Fruit fly (Drosophila melanogaster) whole organism, larva: ENCODE results near the gene NimC2.

Source experiments
- noc ChIP-seq: fragments of 200-800 bp; sonication (Bioruptor generic); optimal IDR thresholded peaks from 3 replicates; lab custom pipeline; 2019; ENCODE audit warnings: missing biosample characterization, mild to moderate bottlenecking, missing genetic modification characterization, moderate library complexity

The NimC2 gene

DNA sequence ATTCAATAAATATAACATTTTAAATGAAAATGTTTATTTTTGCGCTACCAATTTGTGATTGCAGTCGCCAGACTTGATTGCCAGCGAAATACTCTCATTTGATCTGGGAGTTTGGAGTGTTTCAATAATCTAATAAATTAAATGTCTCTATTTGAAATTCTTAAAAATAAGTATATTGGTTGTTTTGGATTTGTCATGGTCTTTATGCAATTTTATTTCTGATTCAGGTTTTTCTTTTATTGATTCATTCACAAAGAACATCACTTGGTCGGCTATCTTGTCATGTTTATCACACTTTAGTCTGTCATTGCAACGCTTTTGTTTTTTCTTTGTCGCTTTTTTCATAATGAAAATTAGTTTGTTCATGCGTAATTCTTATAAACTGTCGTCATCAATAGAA lies 19.0 kb downstream of the NimC2 start:
- no peak for TF ChIP-seq noc (tag; lab: Kevin White, UChicago)

DNA sequence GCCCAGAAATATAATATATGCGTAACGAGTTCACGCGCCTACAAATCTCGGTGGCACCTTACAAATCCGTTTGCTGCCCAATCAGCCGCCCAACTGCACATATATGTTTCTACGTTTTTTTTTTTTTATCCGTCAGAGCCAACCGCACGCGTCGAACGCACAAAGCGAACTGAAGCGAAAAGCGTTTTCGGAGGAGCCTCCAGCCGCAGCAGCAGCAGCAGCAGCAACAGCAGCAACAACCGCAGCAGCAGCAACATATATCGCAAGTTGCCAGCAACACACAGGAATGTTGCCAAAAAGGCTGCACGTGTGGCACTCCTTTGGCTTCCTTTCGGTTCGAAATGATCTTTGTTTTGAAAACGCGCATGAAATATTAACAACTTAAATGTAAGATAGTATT lies 21.2 kb downstream of the NimC2 start, which contains the start of gene rk:
Gene rk, minus strand, starts transcription at position 171 of the 400 bp plus-strand sequence.
- TF ChIP-seq noc (tag; lab: Kevin White, UChicago), result no peak

DNA sequence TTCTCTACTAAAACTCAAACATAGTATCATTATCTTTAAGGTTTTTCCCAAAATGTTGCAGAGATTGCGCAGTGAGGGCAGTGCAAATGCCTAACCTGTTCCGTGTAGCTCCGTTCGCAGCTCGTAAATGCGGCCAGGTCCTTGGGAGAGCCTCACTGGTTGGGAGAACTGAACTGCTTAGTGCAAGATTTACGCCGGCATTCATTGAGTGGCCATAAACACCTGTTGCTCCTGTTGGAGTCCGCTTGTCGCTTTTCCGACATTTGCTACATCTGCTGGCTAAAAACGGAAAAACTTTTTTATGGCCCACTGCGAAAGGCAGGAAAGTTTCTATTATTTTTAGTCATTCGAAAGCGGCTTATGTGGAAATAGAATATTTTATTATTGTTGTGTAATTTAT lies 22.0 kb downstream of the NimC2 start:
- TF ChIP-seq noc (tag; lab: Kevin White, UChicago), result no peak

DNA sequence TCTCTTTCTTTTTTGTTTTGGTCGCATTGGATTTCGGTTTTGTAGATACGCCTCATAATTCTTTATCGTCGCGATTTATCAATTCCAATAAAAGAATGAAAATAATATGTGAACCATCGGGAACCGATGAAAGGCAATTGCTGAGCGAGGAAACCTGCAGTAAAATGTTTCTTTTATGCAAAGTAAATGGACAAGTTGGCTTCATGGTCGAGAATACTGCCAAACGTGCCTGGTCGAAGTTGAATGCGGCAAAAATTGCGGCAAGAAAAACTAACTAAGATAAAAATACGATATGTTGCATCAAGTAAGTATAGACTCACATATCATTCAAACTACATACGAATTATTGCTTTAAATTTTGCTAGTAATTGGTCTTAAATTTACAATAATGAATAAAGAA lies 27.9 kb downstream of the NimC2 start, which contains the start of gene CG42692:
Gene CG42692, plus strand, starts transcription at position 301 of the 400 bp plus-strand sequence.
- no peak for TF ChIP-seq noc (tag; lab: Kevin White, UChicago)

DNA sequence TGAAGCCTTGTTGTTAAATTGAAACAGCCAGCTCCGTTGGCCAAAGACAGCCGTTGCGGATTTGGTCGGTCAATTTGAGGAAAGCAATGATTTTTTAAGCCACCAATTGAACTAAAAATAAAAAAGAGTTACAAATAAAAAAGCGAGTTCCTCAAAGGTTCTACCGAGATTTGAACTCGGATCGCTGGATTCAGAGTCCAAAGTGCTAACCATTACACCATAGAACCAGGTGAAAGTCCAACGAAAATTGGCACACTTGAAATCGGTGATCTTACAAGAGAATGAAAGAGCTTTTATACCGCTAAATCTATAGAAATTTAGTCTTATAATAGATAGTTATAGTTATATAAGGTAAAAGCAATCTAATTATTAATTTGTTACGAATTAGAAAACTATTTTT lies 30.5 kb downstream of the NimC2 start:
- TF ChIP-seq noc (tag; lab: Kevin White, UChicago), result no peak

DNA sequence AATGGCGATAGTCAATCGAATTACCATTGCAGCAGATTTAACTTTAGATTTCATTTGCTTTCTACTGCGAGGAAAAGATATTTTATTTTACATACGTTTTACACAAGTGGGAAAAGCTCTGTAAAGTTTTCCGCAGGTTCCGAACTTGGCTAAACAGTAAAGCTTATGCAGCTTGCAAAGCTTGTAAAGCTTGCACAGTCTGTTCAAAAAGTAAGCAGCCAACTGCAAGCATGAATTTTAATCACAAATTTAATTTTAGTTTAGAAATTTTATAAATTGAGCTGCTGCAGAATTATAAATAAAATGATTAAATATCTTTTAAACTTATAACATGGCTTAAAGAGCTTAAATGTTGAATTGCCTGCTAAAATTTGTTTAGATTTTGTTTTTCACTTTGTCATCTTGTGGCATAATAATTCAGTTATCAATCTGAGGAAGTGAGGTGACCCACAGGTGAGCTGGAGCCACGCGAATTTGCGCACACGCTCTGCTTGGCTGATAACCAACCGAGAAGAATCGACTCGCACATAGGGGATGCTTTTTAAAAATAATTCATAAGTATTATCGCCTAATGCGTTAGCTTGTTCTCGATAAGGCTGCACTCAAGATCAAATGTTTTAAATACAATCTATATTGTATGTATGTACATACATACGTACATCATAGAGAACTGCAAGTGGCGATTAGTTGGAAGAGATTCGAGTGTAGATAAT lies 31.8 kb downstream of the NimC2 start:
- TF ChIP-seq noc (tag; lab: Kevin White, UChicago), result peak; percentile 84

DNA sequence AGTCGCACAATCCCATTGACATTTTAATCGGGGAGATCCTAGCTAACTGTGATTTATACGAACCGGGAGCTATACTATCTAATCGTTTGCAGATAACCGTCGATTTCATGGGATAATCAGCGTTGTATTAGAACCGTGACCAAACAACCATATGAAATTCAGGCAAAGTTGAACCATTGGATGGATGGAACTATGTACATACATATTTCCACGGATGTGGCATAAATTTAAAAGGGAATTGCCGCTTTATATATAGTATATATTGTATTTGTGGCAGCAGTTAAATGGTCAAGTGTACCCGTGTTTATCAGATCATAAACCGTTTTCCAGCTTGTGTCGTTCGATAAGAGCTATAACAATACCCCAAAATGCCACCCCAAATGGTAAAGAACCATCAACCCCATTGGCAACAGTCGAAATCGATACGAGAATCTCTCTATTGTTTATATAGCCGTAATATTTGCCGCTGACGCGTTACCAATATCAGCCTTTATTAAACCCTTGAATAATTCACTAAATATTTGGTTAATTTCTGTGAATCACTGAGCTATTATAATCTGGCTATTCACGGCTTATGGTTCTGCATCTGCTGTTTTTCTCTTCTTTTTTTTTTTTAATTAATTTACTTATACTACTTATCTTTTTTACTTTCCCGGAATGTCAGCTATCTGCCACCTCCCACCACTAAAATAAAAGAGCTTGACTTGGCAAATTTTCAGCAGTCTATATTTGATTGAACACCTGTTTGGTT lies 32.6 kb downstream of the NimC2 start, which contains the start of gene bgm:
Gene bgm, plus strand, starts transcription at position 701 of the 751 bp plus-strand sequence.
- TF ChIP-seq noc (tag; lab: Kevin White, UChicago), result no peak

DNA sequence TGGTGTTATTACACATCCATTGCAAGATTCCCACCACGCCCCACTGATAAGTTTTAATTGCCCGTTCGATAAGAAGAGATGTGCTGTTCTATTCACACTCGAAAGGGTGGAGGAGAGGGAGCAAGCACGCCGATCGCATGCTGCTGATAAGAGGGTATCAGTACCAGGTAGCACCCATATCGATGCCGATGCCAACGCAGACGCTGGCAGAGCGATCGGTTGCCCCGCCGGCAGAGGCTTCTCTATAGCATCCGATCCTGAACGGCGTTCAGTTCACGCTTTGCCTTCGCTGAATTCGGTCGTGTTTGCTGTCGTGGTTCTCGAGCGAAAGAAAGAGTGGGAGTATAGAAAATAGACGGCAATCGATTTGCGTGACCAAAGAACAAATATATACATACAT lies 33.6 kb downstream of the NimC2 start:
- TF ChIP-seq noc (tag; lab: Kevin White, UChicago), result peak; percentile 62

DNA sequence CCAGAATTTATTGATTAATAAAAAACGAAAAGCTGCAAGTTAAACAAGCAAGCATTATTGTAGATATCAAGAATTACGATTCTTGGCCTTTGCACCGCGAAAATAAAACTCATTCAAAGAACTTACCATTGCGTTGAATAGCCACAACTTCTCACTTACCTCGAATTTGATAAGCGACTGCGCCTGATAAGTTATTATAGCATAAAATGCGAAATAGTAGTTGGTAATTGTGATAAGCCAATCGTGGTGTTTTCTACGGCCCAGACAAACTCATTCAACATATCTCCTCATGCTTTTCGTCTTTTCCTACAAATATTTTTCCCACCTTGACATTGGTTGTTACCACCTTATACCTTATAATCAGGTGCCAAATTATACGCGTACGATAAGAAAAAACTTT lies 35.2 kb downstream of the NimC2 start:
- no peak for TF ChIP-seq noc (tag; lab: Kevin White, UChicago)

DNA sequence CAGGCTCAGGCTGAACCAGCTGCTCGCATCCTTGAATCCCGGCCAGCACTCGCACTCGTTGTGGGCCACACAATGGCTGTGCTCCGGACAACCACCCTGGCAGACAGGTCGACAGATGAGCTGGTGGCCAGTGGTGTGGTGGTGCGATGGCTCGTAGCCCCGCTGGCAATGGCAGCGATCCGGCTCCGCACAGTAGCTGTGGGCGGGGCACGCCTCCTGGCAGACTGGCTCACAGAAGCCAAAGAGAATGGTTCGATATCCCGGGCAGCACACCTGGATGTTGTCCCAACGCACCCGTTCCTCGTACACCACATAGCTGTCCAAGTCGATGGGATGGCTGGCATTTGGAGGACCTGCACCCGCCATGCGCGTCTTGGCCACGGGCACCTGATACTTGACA lies 39.7 kb downstream of the NimC2 start:
- TF ChIP-seq noc (tag; lab: Kevin White, UChicago), result no peak

DNA sequence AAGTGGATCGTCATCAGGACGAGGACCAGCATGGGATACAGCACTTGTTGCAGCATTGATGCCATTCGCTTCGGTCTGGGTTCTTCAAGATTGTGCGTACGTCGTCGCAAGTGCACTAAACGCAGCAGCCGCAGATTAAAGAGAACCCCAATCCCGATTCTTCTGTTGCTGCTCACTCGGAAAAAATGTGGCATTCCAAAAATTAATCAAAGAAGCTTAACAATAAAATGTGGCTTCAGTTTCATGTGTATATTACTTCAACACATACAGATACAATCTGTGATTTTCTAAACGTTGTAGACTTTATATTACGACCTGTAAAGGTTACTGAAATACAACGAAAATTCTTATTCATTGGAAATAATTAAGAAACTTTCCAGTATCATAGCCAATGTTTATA lies 40.2 kb downstream of the NimC2 start, which contains the start of gene NimC3:
Gene NimC3, minus strand, starts transcription at position 101 of the 400 bp plus-strand sequence.
- no peak for TF ChIP-seq noc (tag; lab: Kevin White, UChicago)

DNA sequence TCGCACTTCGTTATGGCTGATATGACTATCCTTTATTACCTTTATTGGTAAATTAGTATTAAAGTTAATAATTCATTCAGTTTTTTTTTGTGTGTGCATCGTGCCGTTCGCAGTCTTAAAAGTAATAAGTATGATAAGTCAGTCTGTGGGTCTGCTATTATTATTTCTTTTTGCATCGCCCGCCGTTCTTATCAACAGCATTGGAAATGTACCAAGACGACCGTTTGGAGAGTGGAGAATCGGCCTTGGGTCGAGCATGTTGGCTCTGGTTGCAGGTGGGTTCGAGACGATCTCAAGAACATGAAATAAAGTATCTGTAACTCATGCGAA lies 40.6 kb downstream of the NimC2 start:
- TF ChIP-seq noc (tag; lab: Kevin White, UChicago), result no peak

DNA sequence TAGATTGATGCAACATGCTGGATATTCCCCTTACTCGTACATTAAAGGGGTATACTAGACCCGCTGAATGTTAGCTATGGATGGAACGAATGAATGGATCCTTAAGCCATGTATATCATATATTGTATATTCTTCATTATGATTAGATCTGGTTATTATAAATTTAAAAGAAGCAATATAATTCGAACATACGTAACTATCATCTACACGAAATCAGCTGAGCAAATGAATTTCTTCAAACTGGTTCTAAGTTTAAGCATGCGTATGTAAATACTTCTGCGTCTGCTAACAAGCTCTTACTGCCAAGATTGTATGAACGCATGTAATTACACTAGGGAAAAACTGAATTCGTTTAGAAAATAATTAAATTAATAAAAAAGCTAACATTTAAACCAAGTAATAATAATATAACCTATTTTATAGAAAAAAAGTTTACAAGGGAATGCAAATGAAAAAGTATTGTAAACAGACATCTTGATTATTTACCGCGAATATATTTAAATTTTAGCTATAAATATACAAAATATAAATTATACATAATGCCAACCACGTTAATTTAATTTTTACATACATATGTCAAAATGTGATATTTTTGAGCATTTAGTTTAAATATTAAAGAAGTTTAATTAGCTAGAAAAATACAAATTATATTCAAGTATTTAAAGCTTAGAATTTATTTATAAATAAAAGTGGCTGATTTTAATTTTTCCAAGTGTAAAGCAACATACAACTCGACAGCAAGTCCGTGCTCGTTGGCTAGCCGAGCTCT lies 41.1 kb downstream of the NimC2 start:
- peak; percentile 44 for TF ChIP-seq noc (tag; lab: Kevin White, UChicago)

DNA sequence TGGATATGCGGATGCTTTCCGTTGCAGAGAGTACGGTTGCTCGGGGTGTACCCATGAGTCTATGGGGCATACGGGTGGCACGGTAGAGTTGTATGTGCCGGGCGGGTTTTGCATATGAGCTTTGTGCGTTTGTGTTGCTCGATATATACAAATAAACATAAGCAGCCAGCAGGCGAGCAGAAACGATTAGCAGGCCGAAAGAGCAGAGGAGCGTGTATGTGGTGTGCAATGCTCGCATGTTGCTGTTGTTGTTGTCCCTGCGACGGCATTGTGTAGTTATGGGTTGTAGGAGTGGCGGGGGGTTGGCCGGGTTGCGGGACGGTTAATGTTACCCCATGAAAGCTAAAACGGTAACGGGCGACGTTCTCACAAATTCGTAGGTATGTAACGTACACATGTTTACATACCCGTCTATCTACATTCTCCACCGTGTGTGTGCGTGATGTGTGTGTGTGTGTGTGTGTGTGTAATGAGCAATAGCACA lies 41.8 kb downstream of the NimC2 start:
- TF ChIP-seq noc (tag; lab: Kevin White, UChicago), result no peak

DNA sequence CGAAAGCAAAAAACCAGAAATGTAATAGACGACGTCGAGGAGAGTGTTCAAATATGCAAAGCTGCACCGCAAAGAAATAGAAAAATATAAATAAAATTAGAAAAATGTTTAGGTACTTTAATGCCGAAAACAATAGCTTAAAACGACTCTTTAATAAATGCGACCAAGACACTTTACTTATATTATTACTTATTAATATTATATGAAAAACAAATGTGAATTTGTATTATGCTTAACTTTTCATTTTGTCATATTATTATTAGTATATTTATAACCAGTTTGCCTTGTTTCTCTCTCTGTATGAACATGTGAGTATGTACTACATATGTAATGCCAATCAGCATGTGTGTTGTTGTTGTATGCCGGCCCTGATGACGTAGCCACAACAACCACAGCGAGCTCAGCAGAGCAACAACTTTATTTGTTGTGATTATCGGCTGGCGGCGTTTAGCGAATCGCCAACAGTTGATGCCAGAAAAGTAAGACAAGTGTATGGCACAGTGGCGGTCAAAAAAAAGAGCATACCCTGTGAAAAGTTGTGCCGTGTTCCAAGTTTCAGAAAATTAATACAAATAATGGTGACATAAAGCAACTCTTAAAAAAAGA lies 42.3 kb downstream of the NimC2 start:
- peak; percentile 85 for TF ChIP-seq noc (tag; lab: Kevin White, UChicago)
